Worm (Caenorhabditis elegans) whole organism, L3 larva: ENCODE data around the gene adh-1.

Experiments used
- R02D3.7 ChIP-seq: fragments of 150-350 bp; optimal IDR thresholded peaks from 2 replicates; lab custom pipeline; 2014; ENCODE audit warnings: missing biosample characterization, missing genetic modification characterization
- ZK546.5 ChIP-seq: sonication (generic microtip); optimal IDR thresholded peaks from 2 replicates; lab custom pipeline; 2017; ENCODE audit warnings: missing biosample characterization, missing genetic modification characterization
- aly-2 ChIP-seq: fragments of 150-350 bp; optimal IDR thresholded peaks from 2 replicates; lab custom pipeline; 2014; ENCODE audit warnings: missing biosample characterization, missing genetic modification characterization
- ama-1 ChIP-seq: fragments of 150-350 bp; optimal IDR thresholded peaks from 2 replicates; lab custom pipeline; 2018
- ceh-16 ChIP-seq: sonication (generic microtip); optimal IDR thresholded peaks from 2 replicates; lab custom pipeline; 2017; ENCODE audit warnings: missing biosample characterization, missing genetic modification characterization
- ceh-28 ChIP-seq: fragments of 150-350 bp; optimal IDR thresholded peaks from 2 replicates; lab custom pipeline; 2014; ENCODE audit warnings: missing biosample characterization, missing genetic modification reagents, missing genetic modification characterization
- ceh-82 ChIP-seq: fragments of 150-350 bp; optimal IDR thresholded peaks from 2 replicates; lab custom pipeline; 2014; ENCODE audit warnings: missing biosample characterization, missing genetic modification characterization
- ceh-9 ChIP-seq: sonication (generic microtip); optimal IDR thresholded peaks from 2 replicates; lab custom pipeline; 2018; ENCODE audit warnings: missing biosample characterization, missing genetic modification characterization
- daf-12 ChIP-seq: fragments of 150-350 bp; optimal IDR thresholded peaks from 2 replicates; lab custom pipeline; 2014; ENCODE audit warnings: missing biosample characterization, missing genetic modification reagents, missing genetic modification characterization
- egl-27 ChIP-seq: sonication (generic microtip); optimal IDR thresholded peaks from 4 replicates; lab custom pipeline; 2017; ENCODE audit warnings: missing biosample characterization, missing genetic modification reagents, missing genetic modification characterization
- egl-5 ChIP-seq: fragments of 150-350 bp; optimal IDR thresholded peaks from 2 replicates; lab custom pipeline; 2017; ENCODE audit warnings: missing biosample characterization, missing genetic modification reagents, missing genetic modification characterization, inconsistent platforms
- elt-1 ChIP-seq: fragments of 150-350 bp; optimal IDR thresholded peaks from 2 replicates; lab custom pipeline; 2014; ENCODE audit warnings: missing biosample characterization, missing genetic modification characterization
- elt-2 ChIP-seq: sonication (generic microtip); optimal IDR thresholded peaks from 2 replicates; lab custom pipeline; 2016; ENCODE audit warnings: missing genetic modification reagents, mild to moderate bottlenecking, missing genetic modification characterization, missing compliant biosample characterization
- elt-3 ChIP-seq, 3 experiments: fragments of 150-350 bp in 1 of 3; sonication (generic microtip) in 2 of 3; optimal IDR thresholded peaks; 2 replicates in 2 of 3; 4 replicates in 1 of 3; lab custom pipeline; 2014 to 2017; ENCODE audit warnings: missing biosample characterization in 3 of 3, missing genetic modification characterization in 3 of 3
- eor-1 ChIP-seq, 2 experiments: fragments of 150-350 bp; optimal IDR thresholded peaks; 2 replicates each; lab custom pipeline; 2014 to 2018; ENCODE audit warnings: missing biosample characterization in 2 of 2, missing genetic modification characterization in 2 of 2
- fkh-10 ChIP-seq: sonication (generic microtip); optimal IDR thresholded peaks from 2 replicates; lab custom pipeline; 2017; ENCODE audit warnings: missing biosample characterization, missing genetic modification reagents, missing genetic modification characterization
- fkh-2 ChIP-seq: fragments of 150-350 bp; optimal IDR thresholded peaks from 2 replicates; lab custom pipeline; 2014; ENCODE audit warnings: missing biosample characterization, missing genetic modification reagents, missing genetic modification characterization
- fos-1 ChIP-seq: fragments of 150-350 bp; optimal IDR thresholded peaks from 2 replicates; lab custom pipeline; 2014; ENCODE audit warnings: missing biosample characterization, missing genetic modification characterization
- hmg-11 ChIP-seq: sonication (generic microtip); optimal IDR thresholded peaks from 2 replicates; lab custom pipeline; 2016; ENCODE audit warnings: missing genetic modification characterization, missing compliant biosample characterization
- jun-1 ChIP-seq: fragments of 150-350 bp; optimal IDR thresholded peaks from 2 replicates; lab custom pipeline; 2014; ENCODE audit warnings: missing biosample characterization, missing genetic modification reagents, missing genetic modification characterization
- lin-15B ChIP-seq: fragments of 150-350 bp; optimal IDR thresholded peaks from 2 replicates; lab custom pipeline; 2014; ENCODE audit warnings: missing biosample characterization, missing genetic modification characterization
- lin-39 ChIP-seq: fragments of 150-350 bp; optimal IDR thresholded peaks from 2 replicates; lab custom pipeline; 2018; ENCODE audit warnings: missing biosample characterization, missing genetic modification reagents, missing genetic modification characterization
- lsy-12 ChIP-seq: sonication (generic microtip); optimal IDR thresholded peaks from 2 replicates; lab custom pipeline; 2016; ENCODE audit warnings: mild to moderate bottlenecking, missing genetic modification characterization, missing compliant biosample characterization
- mdl-1 ChIP-seq: fragments of 150-350 bp; optimal IDR thresholded peaks from 2 replicates; lab custom pipeline; 2014; ENCODE audit warnings: missing biosample characterization, missing genetic modification characterization
- mml-1 ChIP-seq: fragments of 150-350 bp; sonication (generic microtip); optimal IDR thresholded peaks from 3 replicates; lab custom pipeline; 2014; ENCODE audit warnings: missing biosample characterization, missing genetic modification characterization
- nfya-1 ChIP-seq: sonication (generic microtip); optimal IDR thresholded peaks from 2 replicates; lab custom pipeline; 2017; ENCODE audit warnings: missing genetic modification characterization, mild to moderate bottlenecking, missing compliant biosample characterization, antibody characterized with exemption, moderate library complexity; ENCODE audit not compliant: insufficient read depth
- nhr-11 ChIP-seq: fragments of 150-350 bp; optimal IDR thresholded peaks from 2 replicates; lab custom pipeline; 2014; ENCODE audit warnings: missing biosample characterization, missing genetic modification characterization
- nhr-12 ChIP-seq: fragments of 150-350 bp; optimal IDR thresholded peaks from 2 replicates; lab custom pipeline; 2014; ENCODE audit warnings: missing biosample characterization, missing genetic modification characterization
- nhr-23 ChIP-seq: fragments of 150-350 bp; optimal IDR thresholded peaks from 2 replicates; lab custom pipeline; 2014; ENCODE audit warnings: missing biosample characterization, missing genetic modification reagents, missing genetic modification characterization
- nhr-237 ChIP-seq: fragments of 150-350 bp; optimal IDR thresholded peaks from 2 replicates; lab custom pipeline; 2014; ENCODE audit warnings: missing biosample characterization, missing genetic modification characterization
- nhr-25 ChIP-seq: sonication (generic microtip); optimal IDR thresholded peaks from 2 replicates; lab custom pipeline; 2017; ENCODE audit warnings: missing biosample characterization, missing genetic modification characterization
- nhr-28 ChIP-seq: fragments of 150-350 bp; optimal IDR thresholded peaks from 2 replicates; lab custom pipeline; 2014; ENCODE audit warnings: missing biosample characterization, missing genetic modification characterization
- nhr-43 ChIP-seq: sonication (generic microtip); optimal IDR thresholded peaks from 2 replicates; lab custom pipeline; 2016; ENCODE audit warnings: mild to moderate bottlenecking, missing genetic modification characterization, missing compliant biosample characterization; ENCODE audit not compliant: poor library complexity, severe bottlenecking
- nhr-67 ChIP-seq: fragments of 150-350 bp; optimal IDR thresholded peaks from 2 replicates; lab custom pipeline; 2014; ENCODE audit warnings: missing biosample characterization, missing genetic modification characterization
- nhr-76 ChIP-seq: fragments of 150-350 bp; sonication (generic microtip); optimal IDR thresholded peaks from 5 replicates; lab custom pipeline; 2014; ENCODE audit warnings: missing biosample characterization, missing genetic modification characterization
- nhr-77 ChIP-seq: fragments of 150-350 bp; optimal IDR thresholded peaks from 2 replicates; lab custom pipeline; 2014; ENCODE audit warnings: missing biosample characterization, missing genetic modification characterization
- pha-4 ChIP-seq: fragments of 150-350 bp; optimal IDR thresholded peaks from 2 replicates; lab custom pipeline; 2014; ENCODE audit warnings: missing biosample characterization, missing genetic modification reagents, missing genetic modification characterization
- pqm-1 ChIP-seq: fragments of 150-350 bp; optimal IDR thresholded peaks from 2 replicates; lab custom pipeline; 2017; ENCODE audit warnings: missing biosample characterization, missing genetic modification characterization, inconsistent platforms
- sea-2 ChIP-seq: fragments of 150-350 bp; sonication (generic microtip); optimal IDR thresholded peaks from 4 replicates; lab custom pipeline; 2014; ENCODE audit warnings: missing biosample characterization, missing genetic modification reagents, missing genetic modification characterization
- skn-1 ChIP-seq: fragments of 150-350 bp; optimal IDR thresholded peaks from 2 replicates; lab custom pipeline; 2014; ENCODE audit warnings: missing biosample characterization, missing genetic modification characterization
- snpc-4 ChIP-seq: fragments of 150-350 bp; optimal IDR thresholded peaks from 2 replicates; lab custom pipeline; 2014; ENCODE audit warnings: missing biosample characterization, missing genetic modification characterization
- tbx-2 ChIP-seq: sonication (generic microtip); optimal IDR thresholded peaks from 2 replicates; lab custom pipeline; 2016; ENCODE audit warnings: mild to moderate bottlenecking, missing genetic modification characterization, missing compliant biosample characterization
- unc-39 ChIP-seq: sonication (generic microtip); optimal IDR thresholded peaks from 4 replicates; lab custom pipeline; 2017; ENCODE audit warnings: missing biosample characterization, missing genetic modification characterization
- unc-62 ChIP-seq: fragments of 150-350 bp; sonication (generic microtip); optimal IDR thresholded peaks from 4 replicates; lab custom pipeline; 2014; ENCODE audit warnings: missing biosample characterization, missing genetic modification reagents, missing genetic modification characterization
- zag-1 ChIP-seq: fragments of 150-350 bp; optimal IDR thresholded peaks from 2 replicates; lab custom pipeline; 2014; ENCODE audit warnings: missing biosample characterization, missing genetic modification characterization
- ztf-11 ChIP-seq: fragments of 150-350 bp; optimal IDR thresholded peaks from 2 replicates; lab custom pipeline; 2014; ENCODE audit warnings: missing biosample characterization, missing genetic modification characterization
- ztf-4 ChIP-seq: fragments of 150-350 bp; optimal IDR thresholded peaks from 2 replicates; lab custom pipeline; 2014; ENCODE audit warnings: missing biosample characterization, missing genetic modification characterization

The adh-1 gene

DNA sequence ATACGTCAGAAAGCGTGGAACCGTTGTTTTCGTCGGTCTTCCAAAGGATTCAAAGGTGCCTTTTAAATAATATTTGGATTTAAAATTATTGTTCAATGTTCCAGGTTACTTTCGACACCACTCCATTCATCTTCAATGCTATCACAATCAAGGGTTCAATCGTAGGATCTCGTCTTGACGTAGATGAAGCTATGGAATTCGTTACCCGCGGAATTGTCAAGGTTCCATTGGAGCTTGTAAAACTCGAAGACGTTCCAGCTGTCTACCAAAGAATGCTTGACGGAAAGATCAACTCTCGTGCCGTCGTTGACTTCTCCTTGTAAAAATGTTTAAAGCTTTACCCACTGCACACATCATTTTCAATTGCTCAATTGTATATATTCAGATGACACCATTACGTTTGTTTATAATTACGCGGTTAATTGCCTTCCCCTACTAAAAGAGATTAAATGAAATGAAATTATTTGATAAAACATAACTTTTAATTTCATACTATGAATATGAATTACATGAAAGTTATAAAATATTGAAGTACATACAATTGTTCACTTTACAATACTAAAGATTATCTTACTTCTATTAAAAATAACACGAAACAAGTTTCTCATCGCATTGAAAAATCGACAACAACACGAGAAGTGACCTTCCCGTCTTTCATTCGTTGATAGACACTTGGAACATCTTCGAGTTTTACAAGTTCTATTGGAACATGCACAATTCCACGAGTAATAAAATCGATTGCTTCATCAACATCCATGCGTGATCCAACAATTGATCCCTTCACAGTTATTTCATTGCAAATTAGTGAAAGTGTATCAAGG, 1.3 kb downstream of the adh-1 start:
- TF ChIP-seq elt-3 (tag; optimal IDR thresholded peaks at IDR 0.05; lab: Kevin White, UChicago) (no peak), eor-1 (tag; optimal IDR thresholded peaks at IDR 0.05; lab: Kevin White, UChicago) (no peak), nhr-67 (tag; lab: Kevin White, UChicago) (no peak), nhr-25 (tag; lab: Kevin White, UChicago) (no peak), pqm-1 (peak; percentile 49), skn-1 (tag; lab: Kevin White, UChicago) (no peak), jun-1 (tag; lab: Kevin White, UChicago) (no peak), unc-39 (tag; lab: Kevin White, UChicago) (no peak), aly-2 (no peak), ama-1 (lab: Kevin White, UChicago) (peak; percentile 96), nhr-28 (tag; lab: Kevin White, UChicago) (no peak), egl-27 (tag; lab: Kevin White, UChicago) (no peak), ceh-82 (tag; lab: Kevin White, UChicago) (no peak), ceh-28 (tag; lab: Kevin White, UChicago) (no peak), unc-62 (GFP tag; lab: Kevin White, UChicago) (no peak), fos-1 (tag; lab: Kevin White, UChicago) (no peak), nhr-11 (tag; lab: Kevin White, UChicago) (no peak), nfya-1 (tag; lab: Kevin White, UChicago) (no peak), lin-39 (tag; lab: Kevin White, UChicago) (peak; percentile 45), elt-2 (tag; lab: Kevin White, UChicago) (no peak), ztf-4 (no peak), ZK546.5 (tag; lab: Kevin White, UChicago) (no peak), ztf-11 (tag; lab: Kevin White, UChicago) (no peak), hmg-11 (no peak), nhr-12 (tag; lab: Kevin White, UChicago) (no peak), daf-12 (tag; lab: Kevin White, UChicago) (no peak), nhr-76 (tag; lab: Kevin White, UChicago) (no peak), nhr-43 (peak; percentile 59), sea-2 (GFP tag; lab: Kevin White, UChicago) (no peak), egl-5 (tag; lab: Kevin White, UChicago) (no peak), ceh-16 (no peak), fkh-10 (GFP tag; lab: Kevin White, UChicago) (no peak), elt-1 (tag; lab: Kevin White, UChicago) (no peak), snpc-4 (tag; lab: Kevin White, UChicago) (no peak), nhr-237 (tag; lab: Kevin White, UChicago) (no peak), tbx-2 (tag; lab: Kevin White, UChicago) (no peak), lin-15B (tag; lab: Kevin White, UChicago) (no peak), mml-1 (tag; lab: Kevin White, UChicago) (no peak), nhr-23 (tag; lab: Kevin White, UChicago) (peak; percentile 19), mdl-1 (no peak), R02D3.7 (tag; lab: Kevin White, UChicago) (no peak), pha-4 (tag; lab: Kevin White, UChicago) (peak; percentile 88), fkh-2 (no peak), zag-1 (tag; lab: Kevin White, UChicago) (no peak), ceh-9 (tag; lab: Kevin White, UChicago) (no peak), nhr-77 (tag; lab: Kevin White, UChicago) (no peak), lsy-12 (tag; lab: Kevin White, UChicago) (peak; percentile 29)
